Worm (Caenorhabditis elegans) whole organism, L3 larva: ENCODE results near the gene F17A2.13.

Experiments used
- fkh-10 ChIP-seq: sonication (generic microtip); optimal IDR thresholded peaks from 2 replicates; lab custom pipeline; 2017; ENCODE audit warnings: missing biosample characterization, missing genetic modification reagents, missing genetic modification characterization
- nfya-1 ChIP-seq: sonication (generic microtip); optimal IDR thresholded peaks from 2 replicates; lab custom pipeline; 2017; ENCODE audit warnings: missing genetic modification characterization, mild to moderate bottlenecking, missing compliant biosample characterization, antibody characterized with exemption, moderate library complexity; ENCODE audit not compliant: insufficient read depth
- pqm-1 ChIP-seq: fragments of 150-350 bp; optimal IDR thresholded peaks from 2 replicates; lab custom pipeline; 2017; ENCODE audit warnings: missing biosample characterization, missing genetic modification characterization, inconsistent platforms
- skn-1 ChIP-seq: fragments of 150-350 bp; optimal IDR thresholded peaks from 2 replicates; lab custom pipeline; 2014; ENCODE audit warnings: missing biosample characterization, missing genetic modification characterization

DNA sequence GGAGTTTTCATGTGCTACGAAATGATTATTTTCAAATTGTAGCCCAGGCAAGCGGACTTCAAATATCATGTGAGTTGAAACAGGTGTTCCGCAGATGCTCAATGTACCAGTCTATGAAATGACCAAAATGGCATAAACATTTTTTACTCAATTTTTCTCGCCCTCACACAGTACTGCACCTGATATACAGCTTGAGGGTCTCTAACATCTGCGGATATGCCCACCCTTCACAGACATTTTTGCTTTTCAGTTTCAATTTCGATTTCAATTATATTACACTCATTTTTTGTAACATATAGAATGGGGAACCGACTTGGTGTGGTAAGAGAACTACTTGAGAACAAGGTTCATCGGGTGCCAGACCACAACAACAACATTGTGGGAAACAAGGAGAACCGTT, 25.3 kb downstream of the F17A2.13 start, which contains the start of gene F42F12.11:
- TF ChIP-seq fkh-10 (no peak), skn-1 (tag; lab: Kevin White, UChicago) (no peak), nfya-1 (tag; lab: Kevin White, UChicago) (no peak), pqm-1 (tag; lab: Kevin White, UChicago) (no peak)
